Worm (Caenorhabditis elegans): ENCODE data around the gene str-115.
"Not testable (repeated sequence)": the region's sequence is repeated elsewhere in the genome, so short reads cannot be mapped to it uniquely, and the experiment has no call there.

The str-115 gene

DNA sequence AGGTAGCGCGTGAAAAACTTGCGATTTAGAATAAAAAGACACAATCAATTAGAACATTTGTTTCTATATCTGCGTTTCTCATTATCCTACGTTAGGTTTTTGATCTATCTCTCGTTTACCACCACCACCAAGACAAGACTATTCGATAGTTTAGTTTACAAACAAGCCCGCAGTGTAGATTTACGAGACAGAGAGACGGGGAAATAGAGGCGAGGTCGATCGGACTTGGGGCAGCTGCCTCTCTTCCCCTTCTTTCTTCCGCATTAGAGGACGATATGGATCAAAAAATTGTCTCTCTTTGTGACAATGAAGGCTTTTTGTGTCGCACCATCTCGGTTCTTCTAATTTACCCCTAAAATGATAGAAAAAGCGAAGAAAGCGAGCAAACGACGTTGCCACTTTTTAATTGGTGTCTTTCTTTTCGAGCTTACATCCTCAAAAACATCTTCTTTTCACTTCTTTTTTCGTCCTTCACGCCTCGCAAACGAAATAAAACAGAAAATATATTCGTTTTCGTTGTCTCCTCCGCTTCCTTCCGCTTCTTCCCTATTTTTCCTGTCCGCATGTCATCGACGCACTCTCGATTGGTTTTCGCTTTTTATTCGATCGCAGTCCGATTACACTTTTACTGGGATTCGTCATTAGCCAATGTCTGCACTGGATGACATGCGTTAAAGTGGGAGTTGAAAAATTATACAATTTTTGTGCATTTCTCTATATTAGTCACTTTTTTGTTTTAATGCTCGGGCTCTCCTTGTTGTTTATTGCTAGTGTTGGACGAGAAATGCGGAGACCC, 12.7 kb downstream of the str-115 start (continued):
- TF ChIP-seq elt-2 (tag; optimal IDR thresholded peaks at IDR 0.05) (no peak), rnt-1 (tag; optimal IDR thresholded peaks at IDR 0.05) (peak; percentile 16), lin-15B (tag; optimal IDR thresholded peaks at IDR 0.05) (no peak), egl-13 (tag; optimal IDR thresholded peaks at IDR 0.05) (no peak), lir-3 (tag; optimal IDR thresholded peaks at IDR 0.05; ENCODE audit: poor library complexity) (no peak), nhr-20 (tag; optimal IDR thresholded peaks at IDR 0.05) (peak; percentile 62), fkh-4 (tag; optimal IDR thresholded peaks at IDR 0.05; ENCODE audit: borderline replicate concordance) (no peak), unc-130 (tag; optimal IDR thresholded peaks at IDR 0.05) (peak; percentile 5), unc-62 (GFP tag; optimal IDR thresholded peaks at IDR 0.05) (no peak)

DNA sequence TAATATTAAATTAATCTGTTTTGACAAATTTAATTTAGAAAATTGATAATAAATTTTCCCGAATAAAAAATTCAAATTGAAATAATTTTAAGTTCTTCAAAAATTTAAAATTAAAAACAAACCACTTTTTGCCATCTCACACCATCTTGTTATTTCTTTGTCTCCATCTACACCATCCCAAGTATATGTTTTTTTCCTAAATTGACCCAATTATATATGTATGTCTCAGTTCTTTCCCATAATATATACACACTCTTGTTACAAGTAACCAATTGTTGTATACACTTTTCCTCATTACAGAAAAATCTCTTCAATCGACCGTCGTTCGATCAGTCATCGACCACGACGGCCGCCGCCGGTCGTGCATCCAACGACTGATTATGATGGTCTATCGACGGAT, 13.4 kb downstream of the str-115 start, which contains the start of gene gly-20:
Gene gly-20 (plus strand): TSS at position 301 of the 400 bp plus-strand sequence.
- TF ChIP-seq ceh-90 (tag; optimal IDR thresholded peaks at IDR 0.05): no peak
- no peak for TF ChIP-seq aha-1 (tag; optimal IDR thresholded peaks at IDR 0.05)
- no peak for TF ChIP-seq unc-30 (tag; optimal IDR thresholded peaks at IDR 0.05)
- TF ChIP-seq lsy-2 (tag; optimal IDR thresholded peaks at IDR 0.05): no peak
- TF ChIP-seq pqm-1 (tag; optimal IDR thresholded peaks at IDR 0.05): no peak
- no peak for TF ChIP-seq sup-37 (GFP tag; optimal IDR thresholded peaks at IDR 0.05)
- no peak for TF ChIP-seq egl-13 (tag; optimal IDR thresholded peaks at IDR 0.05)
- no peak for TF ChIP-seq efl-1 (optimal IDR thresholded peaks at IDR 0.05)
- no peak for TF ChIP-seq efl-1 (GFP tag; optimal IDR thresholded peaks at IDR 0.05 in 1 of 2)
- no peak for TF ChIP-seq nhr-12 (tag; optimal IDR thresholded peaks at IDR 0.05)
- no peak for TF ChIP-seq xbp-1 (tag; optimal IDR thresholded peaks at IDR 0.05)
- TF ChIP-seq mdl-1 (tag; optimal IDR thresholded peaks at IDR 0.05): no peak
- TF ChIP-seq grh-1 (GFP tag; IDR thresholded peaks at IDR 0.05): no peak
- no peak for TF ChIP-seq Y116A8C.19 (tag; optimal IDR thresholded peaks at IDR 0.05; ENCODE audit: borderline replicate concordance)

DNA sequence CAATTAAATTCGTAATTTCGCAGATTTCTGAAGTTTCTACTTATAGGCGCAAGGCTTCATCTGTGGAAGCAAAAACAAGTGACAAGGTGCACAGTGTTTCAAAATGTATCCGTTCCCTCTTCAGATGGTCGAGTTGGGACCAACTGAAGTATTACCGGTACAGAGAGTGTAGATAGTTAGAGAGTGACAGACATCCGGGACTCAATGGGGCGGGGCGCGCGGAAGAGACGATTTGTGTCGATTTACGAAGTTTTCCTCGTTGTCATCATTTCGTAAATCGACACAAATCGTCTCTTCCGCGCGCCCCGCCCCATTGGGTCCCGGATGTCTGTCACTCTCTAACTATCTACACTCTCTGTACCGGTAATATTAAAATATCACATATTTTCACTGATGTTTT, 17.2 kb downstream of the str-115 start, which contains the start of gene C03E10.3:
Gene C03E10.3 (plus strand): TSS at position 301 of the 400 bp plus-strand sequence.
- TF ChIP-seq efl-1 (optimal IDR thresholded peaks at IDR 0.05): not testable (repeated sequence)
- peak in 1 of 2 experiments; percentile 40 for TF ChIP-seq efl-1 (GFP tag; optimal IDR thresholded peaks at IDR 0.05 in 1 of 2)

DNA sequence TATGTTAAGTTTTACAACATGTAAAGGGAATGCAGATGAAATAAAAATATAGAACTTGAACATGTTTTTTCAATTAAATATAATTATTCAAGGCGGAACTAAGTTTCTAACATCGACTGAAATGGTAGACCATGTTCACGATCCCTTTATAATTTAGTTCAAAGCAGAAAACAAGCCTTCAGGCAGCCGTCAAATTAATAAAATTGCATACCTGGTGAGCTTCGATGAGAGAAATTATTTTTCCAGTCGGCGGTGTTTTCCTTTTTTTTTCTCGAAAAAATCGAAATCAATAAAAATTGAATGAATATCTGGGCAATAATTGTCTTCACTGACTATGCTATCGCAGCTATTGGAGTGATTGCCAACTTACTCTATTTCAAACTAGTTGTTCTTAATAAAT, 22.0 kb downstream of the str-115 start, which contains the start of gene C03E10.1:
Gene C03E10.1 (plus strand): TSS at position 301 of the 400 bp plus-strand sequence.
- TF ChIP-seq vab-15 (tag; optimal IDR thresholded peaks at IDR 0.05) (no peak), Y116A8C.19 (tag; optimal IDR thresholded peaks at IDR 0.05; ENCODE audit: borderline replicate concordance) (no peak), unc-86 (tag; optimal IDR thresholded peaks at IDR 0.05) (no peak), lin-15B (tag; optimal IDR thresholded peaks at IDR 0.05) (no peak), nhr-76 (tag; optimal IDR thresholded peaks at IDR 0.05) (no peak)

DNA sequence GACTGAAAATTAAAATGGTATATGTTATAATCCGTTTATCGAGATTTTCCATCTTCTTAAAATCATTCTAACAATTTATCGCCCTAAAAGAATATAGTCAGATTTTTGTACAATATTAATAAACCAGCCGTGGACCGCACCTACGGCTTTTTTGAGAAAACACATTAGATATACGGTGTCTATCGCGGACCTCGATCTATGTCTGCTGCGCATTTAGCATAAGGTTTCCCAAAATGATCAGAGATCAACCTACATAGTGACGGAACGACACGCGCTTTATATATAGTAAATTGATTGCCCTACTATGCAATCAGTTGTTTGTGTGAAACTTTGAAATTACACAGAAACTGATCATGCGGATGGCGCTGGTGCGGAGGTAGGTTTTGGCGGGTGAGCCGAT, 23.8 kb downstream of the str-115 start:
- TF ChIP-seq blmp-1 (tag; optimal IDR thresholded peaks at IDR 0.05): no peak
- no peak for TF ChIP-seq nhr-11 (tag; optimal IDR thresholded peaks at IDR 0.05)
- no peak for TF ChIP-seq nhr-19 (GFP tag; conservative IDR thresholded peaks at IDR 0.05)
- TF ChIP-seq zip-4 (GFP tag; optimal IDR thresholded peaks at IDR 0.05): no peak

DNA sequence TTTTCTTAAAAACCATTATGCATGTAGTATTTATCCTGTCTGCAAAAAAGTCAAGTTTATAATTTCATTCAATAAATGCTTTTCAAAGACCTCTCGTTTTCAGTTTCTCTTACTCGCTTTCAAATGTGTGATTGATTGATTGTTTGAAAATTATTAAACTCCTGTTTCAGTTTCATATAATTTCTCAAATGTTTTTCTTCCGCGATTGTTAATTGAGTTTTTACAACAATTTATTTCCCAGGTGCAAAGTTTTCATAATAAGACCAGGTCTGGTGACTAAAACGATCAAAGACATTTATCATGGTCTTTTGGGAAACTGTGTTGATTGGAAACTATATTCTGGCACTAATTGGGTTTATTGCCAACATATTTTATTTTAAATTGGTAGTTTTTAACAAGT, 25.5 kb downstream of the str-115 start, which contains the start of gene T03F7.6:
Gene T03F7.6 (plus strand): TSS at position 301 of the 400 bp plus-strand sequence.
- TF ChIP-seq sup-37 (GFP tag; optimal IDR thresholded peaks at IDR 0.05) (no peak), alr-1 (tag; optimal IDR thresholded peaks at IDR 0.05; ENCODE audit: borderline replicate concordance) (no peak), unc-30 (tag; optimal IDR thresholded peaks at IDR 0.05) (no peak), dsc-1 (tag; optimal IDR thresholded peaks at IDR 0.05) (no peak), hlh-4 (tag; optimal IDR thresholded peaks at IDR 0.05) (no peak), aly-2 (tag; optimal IDR thresholded peaks at IDR 0.05) (no peak), unc-130 (tag; optimal IDR thresholded peaks at IDR 0.05) (no peak), blmp-1 (tag; optimal IDR thresholded peaks at IDR 0.05) (no peak), grh-1 (GFP tag; IDR thresholded peaks at IDR 0.05) (no peak), nhr-28 (tag; optimal IDR thresholded peaks at IDR 0.05) (no peak), snpc-4 (tag; optimal IDR thresholded peaks at IDR 0.05) (no peak), pax-3 (tag; optimal IDR thresholded peaks at IDR 0.05) (no peak), lsy-2 (tag; optimal IDR thresholded peaks at IDR 0.05) (no peak)
